2 fruit fly cellular contexts compared by ENCODE assay signal in genomic region chr2L:16715133-16715833, dm6.
TF ChIP-seq lines count a peak whose summit lies in the region.

No protein-coding gene starts in this region.

- no peak for TF ChIP-seq CTCF in whole organism, embryonic (GFP tag; optimal IDR thresholded peaks at IDR 0.05; lab: Kevin White, UChicago)

TF ChIP-seq in whole organism, adult, 20 proteins besides CTCF, POLR2A, EP300 and RAD21:
- TF ChIP-seq kay (GFP tag; lab: Kevin White, UChicago; ENCODE audit: borderline replicate concordance) (peak; percentile 58), CG12768 (GFP tag; optimal IDR thresholded peaks at IDR 0.05; lab: Kevin White, UChicago) (no peak), Hr96 (GFP tag; optimal IDR thresholded peaks at IDR 0.05; lab: Kevin White, UChicago) (no peak), ovo (GFP tag; optimal IDR thresholded peaks at IDR 0.05; lab: Kevin White, UChicago) (no peak), Clk (GFP tag; optimal IDR thresholded peaks at IDR 0.05; lab: Kevin White, UChicago) (no peak), cic (GFP tag; optimal IDR thresholded peaks at IDR 0.05; lab: Kevin White, UChicago) (no peak), CG7045 (GFP tag; optimal IDR thresholded peaks at IDR 0.05; lab: Kevin White, UChicago) (no peak), cnc (optimal IDR thresholded peaks at IDR 0.05; lab: Kevin White, UChicago) (no peak)

TF ChIP-seq in whole organism, embryonic, 481 proteins besides CTCF, POLR2A, EP300 and RAD21:
- no peak for TF ChIP-seq unpg (GFP tag; optimal IDR thresholded peaks at IDR 0.05; lab: Kevin White, UChicago)
- TF ChIP-seq insv (GFP tag; optimal IDR thresholded peaks at IDR 0.05; lab: Kevin White, UChicago) = no peak
- no peak for TF ChIP-seq CG5180 (GFP tag; optimal IDR thresholded peaks at IDR 0.05; lab: Kevin White, UChicago)
- TF ChIP-seq MBD-R2 (GFP tag; IDR thresholded peaks at IDR 0.05; lab: Robert Waterston, UW) = no peak
- TF ChIP-seq trem (tag; optimal IDR thresholded peaks at IDR 0.05; lab: Kevin White, UChicago) = peak; percentile 19
- peak; percentile 36 for TF ChIP-seq abd-A (tag; optimal IDR thresholded peaks at IDR 0.05; lab: Kevin White, UChicago)
- TF ChIP-seq Ets65A (GFP tag; lab: Kevin White, UChicago) = peak; percentile 73
- TF ChIP-seq Mad (GFP tag; optimal IDR thresholded peaks at IDR 0.05; lab: Kevin White, UChicago) = no peak
- TF ChIP-seq sens (GFP tag; lab: Kevin White, UChicago) = peak; percentile 60
- TF ChIP-seq CG9437 (GFP tag; optimal IDR thresholded peaks at IDR 0.05; lab: Kevin White, UChicago) = peak; percentile 93
- TF ChIP-seq stwl (tag; optimal IDR thresholded peaks at IDR 0.05; lab: Kevin White, UChicago) = peak; percentile 40
- no peak for TF ChIP-seq ash1 (GFP tag; optimal IDR thresholded peaks at IDR 0.05; lab: Kevin White, UChicago)
- peak; percentile 30 for TF ChIP-seq ftz-f1 (GFP tag; optimal IDR thresholded peaks at IDR 0.05; lab: Kevin White, UChicago)
- peak; percentile 79 for TF ChIP-seq CG13894 (tag; optimal IDR thresholded peaks at IDR 0.05; lab: Kevin White, UChicago)
- TF ChIP-seq nerfin-1 (tag; optimal IDR thresholded peaks at IDR 0.05; lab: Kevin White, UChicago) = peak; percentile 14

Comparison
In these comparisons a context has a peak if more than half of its experiments do, and no peak if none do; other contexts are left out.
1. Of the 1 proteins assayed by ChIP-seq in both whole organism, embryonic and whole organism, adult: peak only in whole organism, embryonic: none; only in whole organism, adult: kay; in both: none; in neither: 0.